Fruit fly (Drosophila melanogaster): ENCODE measurements around the gene CG2444.
A peak's percentile ranks its signal among the peaks of the same experiment; 100 is the strongest.

The CG2444 gene

DNA sequence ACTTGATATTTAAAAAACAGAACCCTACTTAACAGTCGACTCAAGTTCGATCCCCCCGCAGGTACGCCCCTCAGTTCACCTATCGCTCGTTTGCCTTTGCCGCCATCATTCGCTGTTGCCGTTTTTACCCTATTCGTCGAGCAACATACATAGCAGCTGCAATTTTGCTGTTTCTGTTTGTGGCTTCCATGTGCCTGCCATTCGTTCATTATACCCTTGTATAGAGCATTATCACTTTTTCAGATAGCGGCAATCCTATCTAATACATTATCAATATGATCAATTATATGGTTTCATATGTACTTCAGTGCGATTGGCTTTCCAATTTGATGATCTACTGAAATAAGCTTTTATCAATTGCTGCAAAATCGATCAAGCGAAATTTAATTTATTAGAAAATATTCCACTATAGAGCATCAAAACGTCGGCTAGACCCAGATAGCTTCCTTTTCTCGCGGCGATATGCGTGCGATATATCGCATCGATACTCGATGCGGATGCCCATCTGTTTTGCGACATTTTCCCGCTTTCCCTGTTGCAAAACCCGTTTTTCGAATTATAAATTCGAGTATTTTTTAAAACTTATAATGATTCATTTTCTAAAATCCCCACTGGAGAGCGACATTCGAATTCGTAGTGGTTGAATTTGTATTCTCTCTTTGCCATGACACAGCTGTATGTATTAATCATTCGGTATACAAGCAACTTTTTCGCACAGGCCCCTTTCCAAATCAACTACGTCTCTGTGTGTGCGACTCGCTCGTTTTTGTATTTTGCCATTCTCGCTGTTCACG lies 11.0 kb upstream of the CG2444 start:
- TF ChIP-seq h (GFP tag; optimal IDR thresholded peaks at IDR 0.05) (peak; percentile 90), usp (GFP tag; optimal IDR thresholded peaks at IDR 0.05) (no peak), Jra (GFP tag; optimal IDR thresholded peaks at IDR 0.05) (no peak), Dfd (GFP tag; optimal IDR thresholded peaks at IDR 0.05) (no peak), Vsx2 (GFP tag; optimal IDR thresholded peaks at IDR 0.05; ENCODE audit: partially characterized antibody) (no peak), Hr83 (GFP tag; optimal IDR thresholded peaks at IDR 0.05; ENCODE audit: poor library complexity, severe bottlenecking) (peak; percentile 83), sv (GFP tag; optimal IDR thresholded peaks at IDR 0.05) (peak; percentile 77), fru (GFP tag; optimal IDR thresholded peaks at IDR 0.05) (peak; percentile 82), rgr (GFP tag; optimal IDR thresholded peaks at IDR 0.05) (peak; percentile 88), CG32264 (GFP tag; optimal IDR thresholded peaks at IDR 0.05) (peak; percentile 78), lola (GFP tag; optimal IDR thresholded peaks at IDR 0.05) (no peak), sage (GFP tag; optimal IDR thresholded peaks at IDR 0.05) (peak; percentile 87), GATAd (GFP tag; optimal IDR thresholded peaks at IDR 0.05) (no peak), dl (GFP tag; optimal IDR thresholded peaks at IDR 0.05; ENCODE audit: insufficient read depth in 1 of 2, partially characterized antibody in 2 of 2) (no peak), brk (GFP tag; optimal IDR thresholded peaks at IDR 0.05) (peak; percentile 29), CG9705 (GFP tag; optimal IDR thresholded peaks at IDR 0.05) (peak; percentile 66), Abd-B (GFP tag; optimal IDR thresholded peaks at IDR 0.05) (no peak), Hr78 (GFP tag; optimal IDR thresholded peaks at IDR 0.05) (no peak), woc (GFP tag; optimal IDR thresholded peaks at IDR 0.05) (peak; percentile 97), Dif (GFP tag; optimal IDR thresholded peaks at IDR 0.05; ENCODE audit: partially characterized antibody) (no peak), dmrt93B (GFP tag; optimal IDR thresholded peaks at IDR 0.05) (peak; percentile 84), br (GFP tag; optimal IDR thresholded peaks at IDR 0.05) (peak; percentile 89), ey (GFP tag; optimal IDR thresholded peaks at IDR 0.05) (peak; percentile 84), N (GFP tag; optimal IDR thresholded peaks at IDR 0.05) (no peak), tai (GFP tag; optimal IDR thresholded peaks at IDR 0.05) (peak; percentile 81), OdsH (GFP tag; optimal IDR thresholded peaks at IDR 0.05) (peak; percentile 80), Myc (optimal IDR thresholded peaks at IDR 0.05) (no peak), Mio (GFP tag; optimal IDR thresholded peaks at IDR 0.05) (no peak), Rel (GFP tag; optimal IDR thresholded peaks at IDR 0.05) (peak; percentile 84), Rel (tag; optimal IDR thresholded peaks at IDR 0.05) (peak; percentile 52), HLH106 (tag; optimal IDR thresholded peaks at IDR 0.05) (peak; percentile 91), foxo (GFP tag; optimal IDR thresholded peaks at IDR 0.05) (peak; percentile 48 to 89), Hnf4 (GFP tag; optimal IDR thresholded peaks at IDR 0.05) (peak; percentile 76), CrebA (GFP tag; optimal IDR thresholded peaks at IDR 0.05; ENCODE audit: borderline replicate concordance) (no peak), pan (optimal IDR thresholded peaks at IDR 0.05) (no peak), dsf (GFP tag; optimal IDR thresholded peaks at IDR 0.05; ENCODE audit: borderline replicate concordance) (peak; percentile 54), psq (GFP tag; optimal IDR thresholded peaks at IDR 0.05) (peak; percentile 98), jim (GFP tag; optimal IDR thresholded peaks at IDR 0.05) (no peak), Sp1 (GFP tag; optimal IDR thresholded peaks at IDR 0.05) (peak; percentile 88)

DNA sequence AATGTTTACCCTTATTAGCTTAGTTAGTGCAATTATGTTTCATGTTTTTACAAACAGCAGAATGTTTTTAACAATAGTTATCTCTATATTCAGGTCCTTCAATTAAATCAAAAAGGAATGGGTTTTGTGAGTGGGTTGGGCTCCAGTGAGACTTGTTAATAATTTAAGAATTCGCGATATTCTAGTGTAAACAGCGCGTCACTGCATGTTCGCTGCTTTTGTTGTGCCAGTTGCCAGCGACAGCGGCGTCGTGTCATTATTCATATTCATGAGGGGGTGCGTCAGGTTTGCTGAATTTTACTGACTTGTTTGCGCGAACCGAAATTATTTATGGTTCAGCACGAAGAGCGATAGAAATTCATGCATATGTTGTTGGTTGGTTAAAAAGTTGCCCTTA lies 10.2 kb upstream of the CG2444 start, which contains the start of gene Amun:
Gene Amun (minus strand): TSS at position 303 of the 397 bp plus-strand sequence.
- TF ChIP-seq ey (GFP tag; optimal IDR thresholded peaks at IDR 0.05): peak; percentile 49
- no peak for TF ChIP-seq lola (GFP tag; optimal IDR thresholded peaks at IDR 0.05)
- TF ChIP-seq foxo (GFP tag; optimal IDR thresholded peaks at IDR 0.05): peak in 1 of 2 experiments; percentile 57
- peak; percentile 11 for TF ChIP-seq Rel (GFP tag; optimal IDR thresholded peaks at IDR 0.05)
- no peak for TF ChIP-seq Rel (tag; optimal IDR thresholded peaks at IDR 0.05)
- no peak for TF ChIP-seq CG32264 (GFP tag; optimal IDR thresholded peaks at IDR 0.05)
- peak; percentile 45 for TF ChIP-seq Jra (GFP tag; optimal IDR thresholded peaks at IDR 0.05)
- TF ChIP-seq HLH106 (tag; optimal IDR thresholded peaks at IDR 0.05): peak; percentile 54
- peak; percentile 40 for TF ChIP-seq OdsH (GFP tag; optimal IDR thresholded peaks at IDR 0.05)
- TF ChIP-seq Sp1 (GFP tag; optimal IDR thresholded peaks at IDR 0.05): peak; percentile 58
- peak; percentile 59 for TF ChIP-seq h (GFP tag; optimal IDR thresholded peaks at IDR 0.05)
- peak; percentile 1 for TF ChIP-seq CG9705 (GFP tag; optimal IDR thresholded peaks at IDR 0.05)
- no peak for TF ChIP-seq Dfd (GFP tag; optimal IDR thresholded peaks at IDR 0.05)
- peak; percentile 70 for TF ChIP-seq woc (GFP tag; optimal IDR thresholded peaks at IDR 0.05)
- TF ChIP-seq sv (GFP tag; optimal IDR thresholded peaks at IDR 0.05): no peak
- TF ChIP-seq Hr83 (GFP tag; optimal IDR thresholded peaks at IDR 0.05; ENCODE audit: poor library complexity, severe bottlenecking): peak; percentile 68
- peak; percentile 61 for TF ChIP-seq Hnf4 (GFP tag; optimal IDR thresholded peaks at IDR 0.05)
- peak; percentile 5 for TF ChIP-seq br (GFP tag; optimal IDR thresholded peaks at IDR 0.05)
- peak; percentile 64 for TF ChIP-seq fru (GFP tag; optimal IDR thresholded peaks at IDR 0.05)
- no peak for TF ChIP-seq Abd-B (GFP tag; optimal IDR thresholded peaks at IDR 0.05)
- TF ChIP-seq N (GFP tag; optimal IDR thresholded peaks at IDR 0.05): no peak

Measured in whole organism, wandering third instar larva.